1 fruit fly cellular context compared by ENCODE assay signal in the genomic region with DNA sequence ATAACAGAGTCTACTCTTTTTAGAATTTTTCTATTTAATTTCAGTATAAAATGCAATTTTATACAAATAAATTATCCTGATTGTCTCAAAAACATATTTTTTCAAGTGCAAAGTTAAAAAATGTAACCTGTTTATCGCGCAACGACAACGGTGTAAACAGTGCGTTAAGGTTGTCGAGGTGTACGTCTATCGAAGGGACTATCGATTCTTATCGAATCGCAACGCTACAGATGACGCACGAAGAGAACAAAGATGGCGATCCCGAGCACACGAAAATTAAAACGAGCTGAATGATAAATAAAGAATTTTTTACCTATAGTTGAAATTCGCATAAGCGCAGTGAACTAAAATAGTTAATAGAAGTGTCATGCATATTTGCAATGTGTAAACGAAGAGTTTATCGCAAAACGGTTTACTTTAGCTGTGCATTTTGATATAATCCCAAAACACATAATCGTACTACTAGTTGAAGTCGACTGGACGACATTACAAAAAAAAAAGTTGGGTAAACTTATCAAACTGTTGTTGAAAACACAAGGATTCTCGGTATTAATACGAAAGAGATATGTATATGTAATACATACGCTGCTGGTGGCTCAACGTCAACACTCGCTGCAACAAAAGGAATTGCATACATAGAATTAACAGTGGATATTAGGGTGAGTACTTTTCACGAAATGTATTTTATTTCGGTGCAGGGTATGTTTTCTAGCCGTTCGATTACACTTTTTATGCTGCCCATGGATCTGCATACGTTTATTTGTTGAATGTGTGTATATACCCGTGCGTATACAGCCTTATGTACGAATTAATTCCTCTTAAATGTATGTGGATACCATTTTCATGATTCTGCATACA.
TF ChIP-seq lines count a peak whose summit lies in the region.

A gene (plus strand): TSS at position 237 of the 858 bp plus-strand sequence.

TF ChIP-seq in whole organism, embryonic, 481 proteins besides CTCF, POLR2A, EP300 and RAD21 (continued from another document and continues in another):
- TF ChIP-seq sna (GFP tag; IDR thresholded peaks at IDR 0.05; lab: Robert Waterston, UW; ENCODE audit: partially characterized antibody) (no peak), chm (GFP tag; IDR thresholded peaks at IDR 0.05; lab: Robert Waterston, UW) (peak; percentile 55), CG7987 (GFP tag; optimal IDR thresholded peaks at IDR 0.05; lab: Kevin White, UChicago) (peak; percentile 45), Xbp1 (GFP tag; optimal IDR thresholded peaks at IDR 0.05; lab: Kevin White, UChicago) (peak; percentile 73), Mes4 (GFP tag; optimal IDR thresholded peaks at IDR 0.05; lab: Kevin White, UChicago) (peak; percentile 30), ara (GFP tag; IDR thresholded peaks at IDR 0.05; lab: Robert Waterston, UW) (no peak), Bteb2 (GFP tag; optimal IDR thresholded peaks at IDR 0.05; lab: Kevin White, UChicago) (peak; percentile 67), Hr39 (optimal IDR thresholded peaks at IDR 0.05; lab: Kevin White, UChicago) (no peak), CG2129 (GFP tag; IDR thresholded peaks at IDR 0.05; lab: Robert Waterston, UW; ENCODE audit: partially characterized antibody) (no peak), Sox102F (GFP tag; optimal IDR thresholded peaks at IDR 0.05; lab: Kevin White, UChicago) (no peak), Hr3 (GFP tag; optimal IDR thresholded peaks at IDR 0.05; lab: Kevin White, UChicago) (peak; percentile 61), Hey (tag; optimal IDR thresholded peaks at IDR 0.05; lab: Kevin White, UChicago) (no peak), tgo (GFP tag; IDR thresholded peaks at IDR 0.05; lab: Robert Waterston, UW) (peak; percentile 57; the same call in 1 of the 3 replicates), Ptx1 (GFP tag; IDR thresholded peaks at IDR 0.05; lab: Robert Waterston, UW) (peak; percentile 54), gt (GFP tag; IDR thresholded peaks at IDR 0.05; lab: Robert Waterston, UW) (no peak), CG32532 (GFP tag; IDR thresholded peaks at IDR 0.05; lab: Robert Waterston, UW) (peak; percentile 66), Trl (optimal IDR thresholded peaks at IDR 0.05; lab: Kevin White, UChicago) (no peak), Trl (GFP tag; optimal IDR thresholded peaks at IDR 0.05; lab: Kevin White, UChicago) (peak; percentile 47), slou (GFP tag; optimal IDR thresholded peaks at IDR 0.05; lab: Kevin White, UChicago) (no peak), CG6813 (GFP tag; optimal IDR thresholded peaks at IDR 0.05; lab: Kevin White, UChicago) (peak; percentile 52), CG14860 (GFP tag; IDR thresholded peaks at IDR 0.05; lab: Robert Waterston, UW; ENCODE audit: partially characterized antibody) (no peak), shn (GFP tag; optimal IDR thresholded peaks at IDR 0.05; lab: Kevin White, UChicago) (peak; percentile 7), tll (GFP tag; optimal IDR thresholded peaks at IDR 0.05; lab: Kevin White, UChicago) (peak in 1 of 2 experiments; percentile 12), az2 (GFP tag; optimal IDR thresholded peaks at IDR 0.05; lab: Kevin White, UChicago) (peak; percentile 68), Blimp-1 (GFP tag; optimal IDR thresholded peaks at IDR 0.05; lab: Kevin White, UChicago) (no peak), Sry-δ (GFP tag; optimal IDR thresholded peaks at IDR 0.05; lab: Kevin White, UChicago) (peak; percentile 71), CG16863 (GFP tag; optimal IDR thresholded peaks at IDR 0.05; lab: Kevin White, UChicago) (peak; percentile 57), stc (GFP tag; IDR thresholded peaks at IDR 0.05; lab: Robert Waterston, UW) (peak; percentile 70), CG11093 (GFP tag; IDR thresholded peaks at IDR 0.05; lab: Robert Waterston, UW) (no peak), CG6272 (GFP tag; IDR thresholded peaks at IDR 0.05; lab: Robert Waterston, UW) (peak; percentile 50; the same call in 1 of the 2 replicates), CG8281 (tag; optimal IDR thresholded peaks at IDR 0.05; lab: Kevin White, UChicago) (no peak), CG17361 (GFP tag; IDR thresholded peaks at IDR 0.05; lab: Robert Waterston, UW) (peak; percentile 58; the same call in 1 of the 3 replicates), Antp (GFP tag; optimal IDR thresholded peaks at IDR 0.05; lab: Kevin White, UChicago) (peak; percentile 57), usp (GFP tag; optimal IDR thresholded peaks at IDR 0.05; lab: Kevin White, UChicago) (no peak), tin (GFP tag; optimal IDR thresholded peaks at IDR 0.05; lab: Kevin White, UChicago) (peak; percentile 62), Opbp (GFP tag; IDR thresholded peaks at IDR 0.05; lab: Robert Waterston, UW; ENCODE audit: partially characterized antibody) (peak; percentile 47; the same call in 1 of the 3 replicates), CG18476 (GFP tag; optimal IDR thresholded peaks at IDR 0.05; lab: Kevin White, UChicago) (peak; percentile 44), CG12391 (tag; optimal IDR thresholded peaks at IDR 0.05; lab: Kevin White, UChicago) (peak; percentile 83), CG16813 (GFP tag; IDR thresholded peaks at IDR 0.05; lab: Robert Waterston, UW; ENCODE audit: partially characterized antibody) (peak; percentile 64), CG10431 (GFP tag; optimal IDR thresholded peaks at IDR 0.05; lab: Kevin White, UChicago) (peak; percentile 4), sens-2 (GFP tag; IDR thresholded peaks at IDR 0.05; lab: Robert Waterston, UW) (no peak), Hand (GFP tag; optimal IDR thresholded peaks at IDR 0.05; lab: Kevin White, UChicago) (no peak), C15 (GFP tag; IDR thresholded peaks at IDR 0.05; lab: Robert Waterston, UW) (no peak), Lpt (GFP tag; optimal IDR thresholded peaks at IDR 0.05; lab: Kevin White, UChicago) (no peak), inv (GFP tag; IDR thresholded peaks at IDR 0.05; lab: Robert Waterston, UW; ENCODE audit: partially characterized antibody) (peak; percentile 33; the same call in 1 of the 2 replicates), CG18599 (GFP tag; optimal IDR thresholded peaks at IDR 0.05; lab: Kevin White, UChicago) (peak; percentile 45), CG13624 (GFP tag; optimal IDR thresholded peaks at IDR 0.05; lab: Kevin White, UChicago) (peak; percentile 63), slbo (GFP tag; IDR thresholded peaks at IDR 0.05; lab: Robert Waterston, UW) (peak; percentile 74), CG9876 (GFP tag; optimal IDR thresholded peaks at IDR 0.05; lab: Kevin White, UChicago) (peak; percentile 19), CG10209 (GFP tag; optimal IDR thresholded peaks at IDR 0.05; lab: Kevin White, UChicago) (peak; percentile 52), so (GFP tag; IDR thresholded peaks at IDR 0.05; lab: Robert Waterston, UW) (no peak), her (GFP tag; optimal IDR thresholded peaks at IDR 0.05; lab: Kevin White, UChicago) (peak; percentile 46), CG2199 (GFP tag; IDR thresholded peaks at IDR 0.05; lab: Robert Waterston, UW) (0 out of 3 replicates have a peak, but pooled peaks have one; percentile 68), Hmx (GFP tag; optimal IDR thresholded peaks at IDR 0.05; lab: Kevin White, UChicago) (peak; percentile 49), ems (GFP tag; optimal IDR thresholded peaks at IDR 0.05; lab: Kevin White, UChicago) (peak; percentile 46), Ravus (GFP tag; IDR thresholded peaks at IDR 0.05; lab: Robert Waterston, UW) (no peak), Doc2 (GFP tag; IDR thresholded peaks at IDR 0.05; lab: Robert Waterston, UW) (no peak), CG8765 (GFP tag; IDR thresholded peaks at IDR 0.05; lab: Robert Waterston, UW) (no peak), CG15601 (tag; optimal IDR thresholded peaks at IDR 0.05; lab: Kevin White, UChicago) (peak; percentile 48), Mrtf (GFP tag; IDR thresholded peaks at IDR 0.05; lab: Robert Waterston, UW) (no peak; the same call in 2 of the 3 replicates), zen (tag; optimal IDR thresholded peaks at IDR 0.05; lab: Kevin White, UChicago) (peak; percentile 57), Vsx1 (GFP tag; optimal IDR thresholded peaks at IDR 0.05; lab: Kevin White, UChicago) (no peak), bcd (GFP tag; optimal IDR thresholded peaks at IDR 0.05; lab: Kevin White, UChicago) (peak; percentile 58), CG15011 (GFP tag; optimal IDR thresholded peaks at IDR 0.05; lab: Kevin White, UChicago) (no peak), Atf-2 (GFP tag; optimal IDR thresholded peaks at IDR 0.05; lab: Kevin White, UChicago) (no peak), MTF-1 (GFP tag; optimal IDR thresholded peaks at IDR 0.05; lab: Kevin White, UChicago; ENCODE audit: borderline replicate concordance) (no peak), wor (GFP tag; IDR thresholded peaks at IDR 0.05; lab: Robert Waterston, UW) (no peak), vnd (GFP tag; IDR thresholded peaks at IDR 0.05; lab: Robert Waterston, UW; ENCODE audit: partially characterized antibody) (no peak; the same call in 2 of the 3 replicates), Aef1 (GFP tag; IDR thresholded peaks at IDR 0.05; lab: Robert Waterston, UW) (peak; percentile 52; the same call in 2 of the 3 replicates), oc (tag; optimal IDR thresholded peaks at IDR 0.05; lab: Kevin White, UChicago) (no peak), Hmr (GFP tag; optimal IDR thresholded peaks at IDR 0.05; lab: Kevin White, UChicago) (peak; percentile 63), jigr1 (GFP tag; IDR thresholded peaks at IDR 0.05; lab: Robert Waterston, UW) (no peak), CG10274 (GFP tag; optimal IDR thresholded peaks at IDR 0.05; lab: Kevin White, UChicago) (no peak), CG12104 (GFP tag; optimal IDR thresholded peaks at IDR 0.05; lab: Kevin White, UChicago) (no peak), luna (GFP tag; optimal IDR thresholded peaks at IDR 0.05; lab: Kevin White, UChicago) (no peak), Asciz (GFP tag; optimal IDR thresholded peaks at IDR 0.05; lab: Kevin White, UChicago) (peak; percentile 23), CG8359 (GFP tag; optimal IDR thresholded peaks at IDR 0.05; lab: Kevin White, UChicago; ENCODE audit: borderline replicate concordance) (no peak), NFAT (GFP tag; IDR thresholded peaks at IDR 0.05; lab: Robert Waterston, UW) (peak; percentile 58; the same call in 1 of the 2 replicates), ap (GFP tag; IDR thresholded peaks at IDR 0.05; lab: Robert Waterston, UW) (no peak), CG17912 (GFP tag; optimal IDR thresholded peaks at IDR 0.05; lab: Kevin White, UChicago) (peak; percentile 32), jumu (GFP tag; optimal IDR thresholded peaks at IDR 0.05; lab: Kevin White, UChicago) (peak; percentile 64), Meics (GFP tag; optimal IDR thresholded peaks at IDR 0.05; lab: Kevin White, UChicago) (peak; percentile 61), en (GFP tag; optimal IDR thresholded peaks at IDR 0.05; lab: Kevin White, UChicago) (no peak), CG14014 (GFP tag; IDR thresholded peaks at IDR 0.05; lab: Robert Waterston, UW) (peak; percentile 64; the same call in 1 of the 2 replicates), dysf (GFP tag; IDR thresholded peaks at IDR 0.05; lab: Robert Waterston, UW) (peak; percentile 64; the same call in 2 of the 3 replicates), CG14050 (GFP tag; IDR thresholded peaks at IDR 0.05; lab: Robert Waterston, UW) (no peak), eve (GFP tag; optimal IDR thresholded peaks at IDR 0.05; lab: Kevin White, UChicago) (peak in 1 of 2 experiments; percentile 76), CkIIα-i1 (GFP tag; IDR thresholded peaks at IDR 0.05; lab: Robert Waterston, UW) (no peak), CG31224 (GFP tag; IDR thresholded peaks at IDR 0.05; lab: Robert Waterston, UW) (peak; percentile 40; the same call in 1 of the 2 replicates), CG32772 (GFP tag; IDR thresholded peaks at IDR 0.05; lab: Robert Waterston, UW) (no peak; the same call in 1 of the 2 replicates), CG13894 (tag; optimal IDR thresholded peaks at IDR 0.05; lab: Kevin White, UChicago) (peak; percentile 53), CG1647 (GFP tag; optimal IDR thresholded peaks at IDR 0.05; lab: Kevin White, UChicago) (peak; percentile 24), rib (GFP tag; IDR thresholded peaks at IDR 0.05; lab: Robert Waterston, UW) (peak; percentile 45), sens (GFP tag; lab: Kevin White, UChicago) (peak; percentile 94), CG17829 (tag; optimal IDR thresholded peaks at IDR 0.05; lab: Kevin White, UChicago) (peak; percentile 76), pita (GFP tag; optimal IDR thresholded peaks at IDR 0.05; lab: Kevin White, UChicago) (no peak), CG14667 (GFP tag; IDR thresholded peaks at IDR 0.05; lab: Robert Waterston, UW) (no peak), CG11398 (GFP tag; optimal IDR thresholded peaks at IDR 0.05; lab: Kevin White, UChicago) (no peak), Ssrp (tag; optimal IDR thresholded peaks at IDR 0.05; lab: Kevin White, UChicago) (peak; percentile 58), lilli (GFP tag; optimal IDR thresholded peaks at IDR 0.05; lab: Kevin White, UChicago) (peak; percentile 70), bowl (GFP tag; IDR thresholded peaks at IDR 0.05; lab: Robert Waterston, UW) (no peak), pan (optimal IDR thresholded peaks at IDR 0.05; lab: Kevin White, UChicago) (no peak), pan (GFP tag; optimal IDR thresholded peaks at IDR 0.05 in 1 of 2, IDR thresholded peaks at IDR 0.05 in 1 of 2) (peak in 1 of 2 experiments; percentile 61), B-H2 (GFP tag; optimal IDR thresholded peaks at IDR 0.05; lab: Kevin White, UChicago) (peak; percentile 54), CG3847 (GFP tag; IDR thresholded peaks at IDR 0.05; lab: Robert Waterston, UW) (peak; percentile 15; the same call in 1 of the 2 replicates), dmrt11E (tag; optimal IDR thresholded peaks at IDR 0.05; lab: Kevin White, UChicago) (peak; percentile 65), CG32767 (GFP tag; IDR thresholded peaks at IDR 0.05; lab: Robert Waterston, UW) (peak; percentile 30; the same call in 1 of the 2 replicates), dimm (GFP tag; IDR thresholded peaks at IDR 0.05; lab: Robert Waterston, UW) (no peak), pzg (GFP tag; optimal IDR thresholded peaks at IDR 0.05; lab: Kevin White, UChicago) (peak; percentile 86), bsh (GFP tag; optimal IDR thresholded peaks at IDR 0.05; lab: Kevin White, UChicago) (peak in 1 of 2 experiments; percentile 58), sc (optimal IDR thresholded peaks at IDR 0.05; lab: Kevin White, UChicago) (no peak), sc (GFP tag; optimal IDR thresholded peaks at IDR 0.05; lab: Kevin White, UChicago) (no peak), disco-r (GFP tag; optimal IDR thresholded peaks at IDR 0.05; lab: Kevin White, UChicago) (no peak), CG9215 (GFP tag; IDR thresholded peaks at IDR 0.05; lab: Robert Waterston, UW) (no peak), abd-A (tag; optimal IDR thresholded peaks at IDR 0.05; lab: Kevin White, UChicago) (no peak), amos (GFP tag; IDR thresholded peaks at IDR 0.05; lab: Robert Waterston, UW; ENCODE audit: partially characterized antibody) (peak; percentile 66; the same call in 1 of the 2 replicates), lbe (GFP tag; optimal IDR thresholded peaks at IDR 0.05; lab: Kevin White, UChicago) (no peak), CG7928 (GFP tag; optimal IDR thresholded peaks at IDR 0.05; lab: Kevin White, UChicago) (no peak), CG31365 (tag; optimal IDR thresholded peaks at IDR 0.05; lab: Kevin White, UChicago) (no peak)
